Worm (Caenorhabditis elegans) whole organism, late embryonic: Measurements from ENCODE around the gene F13A7.11.

Experiments
- C38D4.7 ChIP-seq: fragments of 200-800 bp; sonication (Bioruptor generic); optimal IDR thresholded peaks from 2 replicates; lab custom pipeline; 2018; ENCODE audit warnings: mild to moderate bottlenecking, missing genetic modification characterization, moderate library complexity, missing compliant biosample characterization
- F13H6.1 ChIP-seq: sonication (generic microtip); optimal IDR thresholded peaks from 2 replicates; lab custom pipeline; 2016; ENCODE audit warnings: missing genetic modification characterization, missing compliant biosample characterization
- T23F11.4 ChIP-seq: fragments of 200-800 bp; sonication (Bioruptor generic); optimal IDR thresholded peaks from 2 replicates; lab custom pipeline; 2018; ENCODE audit warnings: mild to moderate bottlenecking, missing genetic modification characterization, missing compliant biosample characterization
- ahr-1 ChIP-seq: sonication (generic microtip); optimal IDR thresholded peaks from 2 replicates; lab custom pipeline; 2016; ENCODE audit warnings: missing genetic modification characterization, missing compliant biosample characterization
- ama-1 ChIP-seq: fragments of 150-350 bp; optimal IDR thresholded peaks from 2 replicates; lab custom pipeline; 2014
- ceh-2 ChIP-seq: sonication (generic microtip); optimal IDR thresholded peaks from 2 replicates; lab custom pipeline; 2016; ENCODE audit warnings: missing genotype, missing genetic modification characterization, missing compliant biosample characterization
- ceh-22 ChIP-seq: sonication (generic microtip); optimal IDR thresholded peaks from 2 replicates; lab custom pipeline; 2017; ENCODE audit warnings: missing biosample characterization, missing genetic modification characterization
- ceh-30 ChIP-seq: fragments of 150-350 bp; optimal IDR thresholded peaks from 2 replicates; lab custom pipeline; 2014; ENCODE audit warnings: missing biosample characterization, missing genetic modification characterization
- ceh-31 ChIP-seq: sonication (generic microtip); optimal IDR thresholded peaks from 2 replicates; lab custom pipeline; 2016; ENCODE audit warnings: missing genetic modification characterization, missing compliant biosample characterization
- ceh-34 ChIP-seq: sonication (generic microtip); optimal IDR thresholded peaks from 2 replicates; lab custom pipeline; 2016; ENCODE audit warnings: mild to moderate bottlenecking, missing genetic modification characterization, missing compliant biosample characterization
- ceh-6 ChIP-seq: fragments of 200-800 bp; sonication (Bioruptor generic); optimal IDR thresholded peaks from 2 replicates; lab custom pipeline; 2018; ENCODE audit warnings: mild to moderate bottlenecking, missing genetic modification characterization, missing compliant biosample characterization
- che-1 ChIP-seq: sonication (generic microtip); optimal IDR thresholded peaks from 2 replicates; lab custom pipeline; 2016; ENCODE audit warnings: mild to moderate bottlenecking, missing genetic modification characterization, missing compliant biosample characterization
- dmd-4 ChIP-seq: sonication (generic microtip); optimal IDR thresholded peaks from 2 replicates; lab custom pipeline; 2016; ENCODE audit warnings: borderline replicate concordance, missing genetic modification characterization, missing compliant biosample characterization
- dve-1 ChIP-seq: sonication (generic microtip); optimal IDR thresholded peaks from 2 replicates; lab custom pipeline; 2017; ENCODE audit warnings: antibody characterized with exemption, mild to moderate bottlenecking, missing genetic modification characterization, missing compliant biosample characterization
- elt-2 ChIP-seq: sonication (generic microtip); optimal IDR thresholded peaks from 2 replicates; lab custom pipeline; 2016; ENCODE audit warnings: missing genetic modification reagents, missing genetic modification characterization, missing compliant biosample characterization
- elt-4 ChIP-seq: sonication (generic microtip); optimal IDR thresholded peaks from 2 replicates; lab custom pipeline; 2016; ENCODE audit warnings: missing genetic modification characterization, missing compliant biosample characterization
- ets-4 ChIP-seq: sonication (generic microtip); optimal IDR thresholded peaks from 2 replicates; lab custom pipeline; 2016; ENCODE audit warnings: missing genetic modification characterization, missing compliant biosample characterization
- eyg-1 ChIP-seq: sonication (generic microtip); optimal IDR thresholded peaks from 2 replicates; lab custom pipeline; 2016; ENCODE audit warnings: missing genotype, missing genetic modification characterization, missing compliant biosample characterization
- fax-1 ChIP-seq: sonication (generic microtip); optimal IDR thresholded peaks from 2 replicates; lab custom pipeline; 2016; ENCODE audit warnings: missing genotype, missing genetic modification characterization, missing compliant biosample characterization
- fkh-10 ChIP-seq: fragments of 150-350 bp; optimal IDR thresholded peaks from 2 replicates; lab custom pipeline; 2014; ENCODE audit warnings: missing biosample characterization, missing genetic modification reagents, missing genetic modification characterization
- gmeb-2 ChIP-seq: sonication (generic microtip); optimal IDR thresholded peaks from 2 replicates; lab custom pipeline; 2016; ENCODE audit warnings: missing genetic modification characterization, inconsistent platforms, missing compliant biosample characterization
- hlh-13 ChIP-seq: fragments of 200-800 bp; sonication (Bioruptor generic); optimal IDR thresholded peaks from 2 replicates; lab custom pipeline; 2018; ENCODE audit warnings: mild to moderate bottlenecking, missing genetic modification characterization, missing compliant biosample characterization
- hlh-6 ChIP-seq: sonication (generic microtip); optimal IDR thresholded peaks from 2 replicates; lab custom pipeline; 2016; ENCODE audit warnings: missing genotype, missing genetic modification characterization, missing compliant biosample characterization
- lin-11 ChIP-seq: fragments of 200-800 bp; sonication (Bioruptor generic); optimal IDR thresholded peaks from 2 replicates; lab custom pipeline; 2018; ENCODE audit warnings: mild to moderate bottlenecking, missing genetic modification characterization, missing compliant biosample characterization
- madf-2 ChIP-seq: sonication (generic microtip); optimal IDR thresholded peaks from 2 replicates; lab custom pipeline; 2017; ENCODE audit warnings: missing genetic modification characterization, missing compliant biosample characterization
- mec-3 ChIP-seq: sonication (generic microtip); optimal IDR thresholded peaks from 2 replicates; lab custom pipeline; 2016; ENCODE audit warnings: borderline replicate concordance, missing genetic modification characterization, missing compliant biosample characterization
- nfya-1 ChIP-seq: sonication (generic microtip); optimal IDR thresholded peaks from 2 replicates; lab custom pipeline; 2017; ENCODE audit warnings: missing genetic modification characterization, mild to moderate bottlenecking, missing compliant biosample characterization, antibody characterized with exemption, moderate library complexity
- nhr-232 ChIP-seq: sonication (generic microtip); optimal IDR thresholded peaks from 2 replicates; lab custom pipeline; 2016; ENCODE audit warnings: missing genetic modification characterization, missing compliant biosample characterization
- odd-2 ChIP-seq: sonication (generic microtip); optimal IDR thresholded peaks from 2 replicates; lab custom pipeline; 2017; ENCODE audit warnings: antibody characterized with exemption, mild to moderate bottlenecking, missing genetic modification characterization, missing compliant biosample characterization
- pag-3 ChIP-seq: sonication (generic microtip); optimal IDR thresholded peaks from 2 replicates; lab custom pipeline; 2016; ENCODE audit warnings: missing compliant biosample characterization, missing genetic modification characterization, borderline replicate concordance
- pat-9 ChIP-seq: fragments of 200-800 bp; sonication (Bioruptor generic); optimal IDR thresholded peaks from 2 replicates; lab custom pipeline; 2018; ENCODE audit warnings: mild to moderate bottlenecking, missing genetic modification characterization, moderate library complexity, missing compliant biosample characterization
- pax-1 ChIP-seq: fragments of 150-350 bp; optimal IDR thresholded peaks from 2 replicates; lab custom pipeline; 2014; ENCODE audit warnings: missing biosample characterization, missing genetic modification characterization
- pqm-1 ChIP-seq: sonication (generic microtip); optimal IDR thresholded peaks from 2 replicates; lab custom pipeline; 2016; ENCODE audit warnings: missing genetic modification characterization, missing compliant biosample characterization
- ref-2 ChIP-seq: sonication (generic microtip); optimal IDR thresholded peaks from 2 replicates; lab custom pipeline; 2016; ENCODE audit warnings: missing genetic modification characterization, missing compliant biosample characterization
- sox-4 ChIP-seq: sonication (generic microtip); optimal IDR thresholded peaks from 2 replicates; lab custom pipeline; 2017; ENCODE audit warnings: mild to moderate bottlenecking, missing genetic modification characterization, inconsistent platforms, missing compliant biosample characterization
- tbx-7 ChIP-seq: sonication (generic microtip); optimal IDR thresholded peaks from 2 replicates; lab custom pipeline; 2016; ENCODE audit warnings: missing genotype, missing genetic modification characterization, missing compliant biosample characterization
- ttx-3 ChIP-seq: sonication (generic microtip); optimal IDR thresholded peaks from 2 replicates; lab custom pipeline; 2016; ENCODE audit warnings: missing genetic modification reagents, missing genetic modification characterization, missing compliant biosample characterization
- unc-55 ChIP-seq: sonication (generic microtip); optimal IDR thresholded peaks from 2 replicates; lab custom pipeline; 2017; ENCODE audit warnings: missing biosample characterization, missing genetic modification reagents, missing genetic modification characterization
- unc-86 ChIP-seq: sonication (generic microtip); optimal IDR thresholded peaks from 2 replicates; lab custom pipeline; 2016; ENCODE audit warnings: missing genetic modification characterization, missing compliant biosample characterization
- zip-5 ChIP-seq: sonication (generic microtip); optimal IDR thresholded peaks from 2 replicates; lab custom pipeline; 2016; ENCODE audit warnings: missing genetic modification characterization, missing compliant biosample characterization
- ztf-16 ChIP-seq: sonication (generic microtip); optimal IDR thresholded peaks from 2 replicates; lab custom pipeline; 2017; ENCODE audit warnings: missing genetic modification characterization, missing compliant biosample characterization

Gene F13A7.11

ce11 chrV:16433471-16433870 lies 38.4 kb upstream of the F13A7.11 start, which contains the start of gene clec-234:
Gene clec-234 (minus strand): TSS chrV:16433571.
- TF ChIP-seq elt-2, result no peak
- TF ChIP-seq pat-9, result no peak
- no peak for TF ChIP-seq ceh-30
- no peak for TF ChIP-seq lin-11 (tag; lab: Kevin White, UChicago)
- TF ChIP-seq F13H6.1 (tag; lab: Kevin White, UChicago), result no peak
- no peak for TF ChIP-seq ceh-34 (tag; lab: Kevin White, UChicago)

ce11 chrV:16429940-16430339 lies 34.8 kb upstream of the F13A7.11 start, which contains the start of gene str-73:
Gene str-73 (plus strand): TSS chrV:16430240.
- TF ChIP-seq sox-4 (no peak), unc-86 (tag; lab: Kevin White, UChicago) (no peak), ahr-1 (tag; lab: Kevin White, UChicago) (no peak)

ce11 chrV:16429503-16429902 lies 34.4 kb upstream of the F13A7.11 start, which contains the start of gene F26D2.10:
Gene F26D2.10 (minus strand): TSS chrV:16429603.
- TF ChIP-seq hlh-13 (GFP tag; lab: Kevin White, UChicago), result no peak

DNA sequence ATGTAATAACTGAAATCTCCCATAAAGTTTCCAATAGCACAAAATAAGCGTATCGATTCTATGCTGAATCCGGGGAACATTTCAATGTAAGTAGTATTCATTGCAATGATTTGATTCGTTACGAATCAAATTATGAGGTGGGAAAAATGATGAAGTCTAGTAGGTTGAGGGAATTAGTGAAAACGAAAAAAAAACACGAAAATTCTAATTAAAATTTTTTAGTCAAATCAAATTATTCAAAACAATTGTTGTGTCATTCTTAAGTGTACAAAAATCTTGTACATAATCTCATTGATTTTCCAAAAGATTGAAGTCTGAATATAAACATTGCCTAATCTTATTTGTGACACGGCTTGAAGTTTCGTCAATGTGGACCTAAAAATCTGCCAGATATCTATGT lies 29.3 kb upstream of the F13A7.11 start, which contains the start of gene srw-29:
srw-29 (minus strand) TSS at position 101 of the 400 bp plus-strand sequence.
- TF ChIP-seq fkh-10 (GFP tag; lab: Kevin White, UChicago) (no peak), zip-5 (tag; lab: Kevin White, UChicago) (no peak), che-1 (no peak), gmeb-2 (no peak), C38D4.7 (GFP tag; lab: Kevin White, UChicago) (no peak), ceh-31 (tag; lab: Kevin White, UChicago) (no peak), eyg-1 (tag; lab: Kevin White, UChicago) (no peak), elt-4 (no peak), ets-4 (tag; lab: Kevin White, UChicago) (no peak), ttx-3 (tag; lab: Kevin White, UChicago) (no peak), odd-2 (no peak)

DNA sequence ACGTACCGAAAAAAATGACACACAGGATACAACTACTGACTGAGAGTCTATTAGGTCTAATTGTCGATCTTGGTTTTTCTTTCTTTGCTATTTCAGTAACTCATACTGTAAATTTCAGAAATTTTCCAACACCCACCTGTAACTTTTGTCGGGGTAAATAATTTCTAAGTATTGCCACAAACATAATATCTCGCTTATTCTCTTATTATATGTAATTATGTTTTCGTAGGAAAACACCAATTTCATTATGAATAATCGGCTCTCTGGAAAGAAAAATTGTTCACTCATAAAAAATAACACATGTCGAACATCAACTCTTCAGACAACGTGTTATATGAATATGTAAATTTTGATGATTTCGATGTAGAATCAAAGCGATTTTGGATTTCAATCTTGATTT lies 25.6 kb upstream of the F13A7.11 start, which contains the start of gene srw-48:
srw-48 (plus strand) TSS at position 301 of the 400 bp plus-strand sequence.
- TF ChIP-seq mec-3 (tag; lab: Kevin White, UChicago) (no peak), dve-1 (no peak)

DNA sequence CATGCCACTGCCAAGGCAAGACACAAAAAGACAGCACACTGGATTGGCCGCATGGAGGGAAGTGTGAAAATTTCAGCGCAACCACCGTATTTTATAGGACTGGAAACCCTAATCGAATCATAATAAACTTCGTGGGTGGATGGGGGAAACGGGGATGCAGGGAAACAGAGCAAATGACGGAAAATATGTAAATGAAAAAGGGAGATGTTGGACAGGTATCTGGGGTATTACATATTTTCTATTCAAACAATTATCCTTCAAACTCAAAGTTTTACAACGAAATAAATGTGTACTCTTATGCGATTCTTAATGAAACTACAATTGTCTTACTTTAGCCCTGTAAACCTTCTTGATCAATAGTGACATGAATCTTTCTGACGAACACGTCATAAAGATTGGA lies 24.7 kb upstream of the F13A7.11 start, which contains the start of gene F26D2.16:
F26D2.16 (minus strand) TSS at position 101 of the 400 bp plus-strand sequence.
- TF ChIP-seq madf-2 (tag; lab: Kevin White, UChicago), result no peak
- no peak for TF ChIP-seq ceh-2
- TF ChIP-seq ceh-34 (tag; lab: Kevin White, UChicago), result no peak
- no peak for TF ChIP-seq fkh-10 (GFP tag; lab: Kevin White, UChicago)
- no peak for TF ChIP-seq ama-1 (lab: Kevin White, UChicago)
- TF ChIP-seq ttx-3 (tag; lab: Kevin White, UChicago), result no peak
- TF ChIP-seq dmd-4 (tag; lab: Kevin White, UChicago), result no peak
- TF ChIP-seq dve-1, result no peak
- TF ChIP-seq eyg-1 (tag; lab: Kevin White, UChicago), result no peak
- no peak for TF ChIP-seq sox-4
- TF ChIP-seq pat-9, result no peak
- no peak for TF ChIP-seq ceh-6
- no peak for TF ChIP-seq ceh-30
- TF ChIP-seq ceh-22 (tag; lab: Kevin White, UChicago), result no peak
- no peak for TF ChIP-seq pqm-1 (tag; lab: Kevin White, UChicago)

DNA sequence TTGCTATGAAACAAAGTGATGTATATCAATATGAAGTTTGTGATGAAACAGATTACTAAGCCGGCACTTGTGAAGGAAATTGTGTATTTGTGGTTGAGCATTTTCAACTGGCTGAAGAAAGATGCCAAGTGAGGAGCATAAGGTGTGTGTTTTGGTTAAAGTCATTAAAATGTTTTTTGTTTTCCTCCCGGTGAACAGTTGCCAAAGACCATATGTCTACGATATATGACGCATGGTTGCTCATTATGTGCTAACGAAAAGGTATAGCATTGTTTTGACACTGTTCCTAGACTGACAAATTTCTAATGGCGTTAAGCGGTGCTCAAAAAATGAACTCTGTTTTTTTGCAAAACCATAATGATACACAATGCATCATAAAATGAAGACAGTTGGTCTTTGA lies 21.9 kb upstream of the F13A7.11 start, which contains the start of gene str-55:
str-55 (minus strand) TSS at position 101 of the 400 bp plus-strand sequence.
- no peak for TF ChIP-seq pag-3 (tag; lab: Kevin White, UChicago)
- TF ChIP-seq T23F11.4 (GFP tag; lab: Kevin White, UChicago), result no peak
- TF ChIP-seq ztf-16 (tag; lab: Kevin White, UChicago), result no peak
- no peak for TF ChIP-seq ceh-31 (tag; lab: Kevin White, UChicago)
- no peak for TF ChIP-seq madf-2 (tag; lab: Kevin White, UChicago)
- no peak for TF ChIP-seq pat-9
- TF ChIP-seq pax-1, result no peak
- no peak for TF ChIP-seq unc-55
- TF ChIP-seq tbx-7 (tag; lab: Kevin White, UChicago), result no peak
- TF ChIP-seq ref-2 (tag; lab: Kevin White, UChicago), result no peak
- no peak for TF ChIP-seq fax-1 (tag; lab: Kevin White, UChicago)
- TF ChIP-seq nhr-232, result no peak
- no peak for TF ChIP-seq ahr-1 (tag; lab: Kevin White, UChicago)
- no peak for TF ChIP-seq nfya-1 (tag; lab: Kevin White, UChicago)
- TF ChIP-seq ceh-22 (tag; lab: Kevin White, UChicago), result no peak
- TF ChIP-seq hlh-6 (tag; lab: Kevin White, UChicago), result no peak
